Worm (Caenorhabditis elegans) whole organism, late embryonic: ENCODE results near the gene F22E5.21.

Experiments used
- F13H6.1 ChIP-seq: sonication (generic microtip); optimal IDR thresholded peaks from 2 replicates; lab custom pipeline; 2016; ENCODE audit warnings: missing genetic modification characterization, missing compliant biosample characterization
- ama-1 ChIP-seq: fragments of 150-350 bp; optimal IDR thresholded peaks from 2 replicates; lab custom pipeline; 2014
- ceh-19 ChIP-seq: fragments of 200-800 bp; sonication (Bioruptor generic); optimal IDR thresholded peaks from 2 replicates; lab custom pipeline; 2018; ENCODE audit warnings: mild to moderate bottlenecking, missing genetic modification characterization, missing compliant biosample characterization
- ceh-30 ChIP-seq: fragments of 150-350 bp; optimal IDR thresholded peaks from 2 replicates; lab custom pipeline; 2014; ENCODE audit warnings: missing biosample characterization, missing genetic modification characterization
- ceh-34 ChIP-seq: sonication (generic microtip); optimal IDR thresholded peaks from 2 replicates; lab custom pipeline; 2016; ENCODE audit warnings: mild to moderate bottlenecking, missing genetic modification characterization, missing compliant biosample characterization
- che-1 ChIP-seq: sonication (generic microtip); optimal IDR thresholded peaks from 2 replicates; lab custom pipeline; 2016; ENCODE audit warnings: mild to moderate bottlenecking, missing genetic modification characterization, missing compliant biosample characterization
- hlh-15 ChIP-seq: sonication (generic microtip); optimal IDR thresholded peaks from 2 replicates; lab custom pipeline; 2016; ENCODE audit warnings: missing genetic modification characterization, missing compliant biosample characterization
- hlh-6 ChIP-seq: sonication (generic microtip); optimal IDR thresholded peaks from 2 replicates; lab custom pipeline; 2016; ENCODE audit warnings: missing genotype, missing genetic modification characterization, missing compliant biosample characterization
- nfya-1 ChIP-seq: sonication (generic microtip); optimal IDR thresholded peaks from 2 replicates; lab custom pipeline; 2017; ENCODE audit warnings: missing genetic modification characterization, mild to moderate bottlenecking, missing compliant biosample characterization, antibody characterized with exemption, moderate library complexity
- pqm-1 ChIP-seq: sonication (generic microtip); optimal IDR thresholded peaks from 2 replicates; lab custom pipeline; 2016; ENCODE audit warnings: missing genetic modification characterization, missing compliant biosample characterization
- sox-2 ChIP-seq: fragments of 200-800 bp; sonication (Bioruptor generic); IDR thresholded peaks from 2 replicates; pipeline ENCODE4 v1.3.6; 2022; ENCODE audit warnings: missing genetic modification reagents, missing genetic modification characterization, missing compliant biosample characterization
- sox-4 ChIP-seq: sonication (generic microtip); optimal IDR thresholded peaks from 2 replicates; lab custom pipeline; 2017; ENCODE audit warnings: mild to moderate bottlenecking, missing genetic modification characterization, inconsistent platforms, missing compliant biosample characterization
- tbx-7 ChIP-seq: sonication (generic microtip); optimal IDR thresholded peaks from 2 replicates; lab custom pipeline; 2016; ENCODE audit warnings: missing genotype, missing genetic modification characterization, missing compliant biosample characterization
- unc-55 ChIP-seq: sonication (generic microtip); optimal IDR thresholded peaks from 2 replicates; lab custom pipeline; 2017; ENCODE audit warnings: missing biosample characterization, missing genetic modification reagents, missing genetic modification characterization

DNA sequence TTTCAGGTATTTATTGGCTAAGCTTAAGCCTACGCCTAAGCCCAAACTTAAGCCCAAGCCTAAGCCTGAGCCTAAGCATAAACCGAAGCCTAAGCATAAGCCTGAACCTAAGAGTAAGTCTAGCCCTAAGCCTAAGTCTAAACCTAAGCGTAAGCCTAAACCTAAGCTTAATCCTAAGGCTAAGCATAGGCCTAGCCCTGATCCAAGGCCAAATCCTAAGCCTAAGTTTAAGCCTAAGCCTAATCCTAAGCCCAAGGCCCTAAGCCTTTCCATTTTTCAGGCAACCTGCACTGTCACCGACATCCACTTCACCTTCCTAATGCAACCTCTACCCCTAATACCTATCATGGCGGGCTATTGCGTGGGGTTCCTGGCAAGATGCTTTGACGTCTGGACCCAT is 26.2 kb downstream of the F22E5.21 start:
- TF ChIP-seq hlh-6 (tag; lab: Kevin White, UChicago) (no peak), ceh-19 (GFP tag; lab: Kevin White, UChicago) (no peak), ama-1 (lab: Kevin White, UChicago) (no peak), tbx-7 (tag; lab: Kevin White, UChicago) (no peak), sox-4 (no peak), sox-2 (GFP tag; lab: Robert Waterston, UW) (no peak), che-1 (tag; lab: Kevin White, UChicago) (no peak), hlh-15 (tag; lab: Kevin White, UChicago) (no peak), nfya-1 (no peak), F13H6.1 (tag; lab: Kevin White, UChicago) (no peak), ceh-34 (tag; lab: Kevin White, UChicago) (no peak), pqm-1 (tag; lab: Kevin White, UChicago) (no peak), ceh-30 (no peak), unc-55 (no peak)
